Fruit fly (Drosophila melanogaster) whole organism, adult: ENCODE results near the gene CG13654.

Source experiments
- CG11617 ChIP-seq: fragments of 200-800 bp; sonication (Bioruptor generic); optimal IDR thresholded peaks from 2 replicates; lab custom pipeline; 2017; ENCODE audit warnings: mild to moderate bottlenecking, missing biosample characterization, missing genetic modification reagents, missing genetic modification characterization
- CG12768 ChIP-seq: fragments of 200-800 bp; sonication (Bioruptor generic); optimal IDR thresholded peaks from 2 replicates; lab custom pipeline; 2017; ENCODE audit warnings: missing biosample characterization, missing genetic modification characterization, mild to moderate bottlenecking, moderate library complexity, missing genetic modification reagents
- CG1620 ChIP-seq: fragments of 200-800 bp; sonication (Bioruptor generic); optimal IDR thresholded peaks from 2 replicates; lab custom pipeline; 2016; ENCODE audit warnings: missing biosample characterization, missing genetic modification characterization
- CG7045 ChIP-seq: fragments of 200-800 bp; sonication (Bioruptor generic); optimal IDR thresholded peaks from 2 replicates; lab custom pipeline; 2017; ENCODE audit warnings: missing biosample characterization, mild to moderate bottlenecking, missing genetic modification characterization
- Clk ChIP-seq: fragments of 200-800 bp; sonication (Bioruptor generic); optimal IDR thresholded peaks from 2 replicates; lab custom pipeline; 2017; ENCODE audit warnings: missing biosample characterization, missing genetic modification characterization
- Crg-1 ChIP-seq: fragments of 200-800 bp; sonication (Bioruptor generic); optimal IDR thresholded peaks from 2 replicates; lab custom pipeline; 2016; ENCODE audit warnings: missing biosample characterization, missing genetic modification characterization
- cic ChIP-seq: fragments of 200-800 bp; sonication (Bioruptor generic); optimal IDR thresholded peaks from 2 replicates; lab custom pipeline; 2017; ENCODE audit warnings: missing biosample characterization, mild to moderate bottlenecking, missing genetic modification characterization, moderate library complexity
- cnc ChIP-seq, 2 experiments: fragments of >200 bp; optimal IDR thresholded peaks; 2 replicates each; lab custom pipeline; 2017
- kay ChIP-seq: fragments of 200-800 bp; sonication (Bioruptor generic); peaks from one replicate; lab custom pipeline; 2016; ENCODE audit warnings: missing biosample characterization, missing genetic modification characterization, borderline replicate concordance
- ovo ChIP-seq: fragments of 200-800 bp; sonication (Bioruptor generic); optimal IDR thresholded peaks from 2 replicates; lab custom pipeline; 2016; ENCODE audit warnings: missing biosample characterization, missing genetic modification characterization
- pad ChIP-seq: fragments of 200-800 bp; sonication (Bioruptor generic); optimal IDR thresholded peaks from 3 replicates; lab custom pipeline; 2017; ENCODE audit warnings: missing biosample characterization, missing genetic modification characterization, mild to moderate bottlenecking, moderate library complexity, missing genetic modification reagents
- tj ChIP-seq: fragments of 200-800 bp; sonication (Bioruptor generic); optimal IDR thresholded peaks from 3 replicates; lab custom pipeline; 2017; ENCODE audit warnings: missing biosample characterization, mild to moderate bottlenecking, missing genetic modification characterization, moderate library complexity
- toe ChIP-seq: fragments of 200-800 bp; sonication (Bioruptor generic); optimal IDR thresholded peaks from 2 replicates; lab custom pipeline; 2016; ENCODE audit warnings: missing biosample characterization, missing genetic modification characterization

- no peak for TF ChIP-seq CG7045
- TF ChIP-seq Crg-1 (GFP tag; lab: Kevin White, UChicago), result no peak
- no peak for TF ChIP-seq kay (GFP tag; lab: Kevin White, UChicago)
- no peak for TF ChIP-seq tj (GFP tag; lab: Kevin White, UChicago)
- TF ChIP-seq CG11617 (GFP tag; lab: Kevin White, UChicago), result no peak
- TF ChIP-seq cnc (optimal IDR thresholded peaks at IDR 0.05; lab: Kevin White, UChicago), result no peak
- TF ChIP-seq cic (GFP tag; lab: Kevin White, UChicago), result no peak
- TF ChIP-seq Clk (GFP tag; lab: Kevin White, UChicago), result no peak
- no peak for TF ChIP-seq pad (GFP tag; lab: Kevin White, UChicago)
- TF ChIP-seq CG1620 (GFP tag; lab: Kevin White, UChicago), result no peak
- TF ChIP-seq CG12768 (GFP tag; lab: Kevin White, UChicago), result no peak
- TF ChIP-seq ovo, result no peak
- no peak for TF ChIP-seq toe
Observed at dm6 chr3R:25183484-25184442, 15.9 kb upstream of the CG13654 start, which contains the start of gene dan.
